Fruit fly (Drosophila melanogaster): Measurements from ENCODE around the gene Sdic4.

DNA sequence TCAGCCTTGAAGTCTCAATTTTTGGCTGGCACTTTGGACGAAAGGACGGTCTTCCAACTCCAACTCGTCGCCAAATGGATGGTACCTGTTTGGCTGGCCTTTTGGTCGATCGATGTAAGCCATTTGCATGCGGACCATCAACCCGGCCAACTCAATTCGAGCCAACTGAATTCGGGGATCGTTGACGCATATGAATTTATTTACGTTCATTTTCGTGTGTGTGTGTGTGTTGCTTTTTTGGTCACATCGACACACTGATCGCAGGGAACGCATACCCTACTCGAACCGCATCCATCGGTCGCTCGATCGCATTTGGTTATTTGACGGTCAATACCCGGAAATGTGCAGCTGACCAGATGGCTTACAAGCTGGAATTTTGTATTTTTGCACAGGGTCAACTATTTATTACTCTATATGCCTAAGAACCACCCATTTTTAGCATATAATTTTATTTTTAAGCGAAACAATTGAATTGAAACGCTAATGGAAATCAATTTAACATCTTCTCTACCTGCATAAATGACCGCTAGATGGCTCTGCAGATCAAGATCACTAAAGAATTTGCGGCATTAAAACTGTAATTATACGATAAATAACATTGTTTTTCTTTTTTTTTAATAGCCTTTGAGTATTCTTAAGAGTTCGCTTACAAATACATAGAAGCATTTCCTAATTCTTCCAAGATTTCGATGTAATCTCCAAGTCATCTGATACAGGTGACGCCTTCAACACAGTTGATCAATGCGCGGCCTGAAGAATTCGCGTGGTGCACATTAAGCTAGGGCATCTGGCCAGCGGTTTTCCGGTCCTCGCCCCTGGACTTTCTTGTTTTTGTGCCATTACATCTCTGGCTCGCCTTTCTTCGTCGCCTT, 14.2 kb upstream of the Sdic4 start:
- TF ChIP-seq h (optimal IDR thresholded peaks at IDR 0.05) (no peak), psq (optimal IDR thresholded peaks at IDR 0.05) (no peak), insv (optimal IDR thresholded peaks at IDR 0.05) (no peak)
